Worm (Caenorhabditis elegans) whole organism, young adult: ENCODE data around the gene pqn-39.

Source experiments
- C06A6.2 ChIP-seq: fragments of 200-800 bp; sonication (Bioruptor generic); conservative IDR thresholded peaks from 2 replicates; pipeline ENCODE4 v1.3.6; 2022; ENCODE audit warnings: missing genetic modification characterization, missing compliant biosample characterization
- Y79H2A.3 ChIP-seq: fragments of 200-800 bp; sonication (Bioruptor generic); conservative IDR thresholded peaks from 2 replicates; pipeline ENCODE4 v1.3.6; 2022; ENCODE audit warnings: missing genetic modification reagents, missing genetic modification characterization, missing compliant biosample characterization
- dpff-1 ChIP-seq: sonication (generic microtip); optimal IDR thresholded peaks from 2 replicates; lab custom pipeline; 2017; ENCODE audit warnings: mild to moderate bottlenecking, missing genetic modification characterization, missing compliant biosample characterization
- him-1 ChIP-seq: sonication (generic microtip); optimal IDR thresholded peaks from 2 replicates; lab custom pipeline; 2016; ENCODE audit warnings: missing genotype, missing genetic modification reagents, missing genetic modification characterization, missing compliant biosample characterization
- sea-2 ChIP-seq: fragments of 200-800 bp; sonication (Bioruptor generic); IDR thresholded peaks from 2 replicates; pipeline ENCODE4 v1.3.6; 2022; ENCODE audit warnings: missing genetic modification characterization, missing compliant biosample characterization

DNA sequence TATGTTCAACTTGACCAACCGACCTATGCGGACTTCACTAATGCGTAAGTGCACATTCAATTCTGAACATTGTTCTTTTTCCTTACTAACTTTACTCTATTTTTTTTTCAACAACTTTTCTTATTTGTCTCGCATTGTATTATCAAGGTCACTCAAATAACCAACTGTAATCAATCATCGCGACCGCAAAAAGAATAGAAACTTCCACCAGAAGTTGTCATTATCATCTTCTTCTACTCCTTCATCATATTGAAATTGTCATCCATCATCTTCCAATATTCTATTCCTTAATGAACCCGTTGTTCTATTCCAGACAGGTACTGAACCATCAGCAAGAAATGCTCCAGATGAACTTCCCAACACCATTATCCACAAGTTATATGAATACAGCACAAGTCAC is 29.1 kb downstream of the pqn-39 start:
- TF ChIP-seq sea-2 (GFP tag; lab: Robert Waterston, UW) (no peak), Y79H2A.3 (GFP tag; lab: Robert Waterston, UW) (no peak), him-1 (tag; lab: Kevin White, UChicago) (no peak), C06A6.2 (GFP tag; lab: Robert Waterston, UW) (no peak), dpff-1 (tag; lab: Kevin White, UChicago) (no peak)
